Comparison of ENCODE assay signal across 1 worm cellular context in the genomic region with DNA sequence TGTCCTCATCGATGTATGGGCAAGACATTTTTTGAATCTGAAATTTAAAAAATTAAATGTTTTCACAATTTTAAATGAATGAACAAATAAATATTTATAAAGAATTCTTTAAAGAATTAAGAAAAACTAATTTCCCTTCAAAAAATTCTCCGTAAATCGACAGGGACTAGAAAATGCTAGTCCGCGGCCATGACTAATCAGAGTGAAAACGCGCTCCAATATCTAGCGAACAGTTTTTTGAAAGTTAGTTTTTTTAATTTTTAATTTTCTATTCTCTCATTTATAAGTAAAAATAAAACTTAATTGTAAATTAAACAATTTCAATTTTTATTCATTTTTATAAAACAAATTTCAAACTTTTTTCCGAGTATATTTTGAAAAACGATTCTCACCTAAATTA.
TF ChIP-seq lines count a peak whose summit lies in the region.

No protein-coding gene starts in this region.

TF ChIP-seq in whole organism, L4 larva, 104 proteins besides CTCF, POLR2A, EP300 and RAD21 (continued from another document):
- TF ChIP-seq ces-1 (GFP tag; optimal IDR thresholded peaks at IDR 0.05; lab: Kevin White, UChicago) (no peak), Y75B8A.6 (GFP tag; IDR thresholded peaks at IDR 0.05; lab: Robert Waterston, UW) (no peak), daf-8 (GFP tag; IDR thresholded peaks at IDR 0.05; lab: Robert Waterston, UW) (no peak), hlh-30 (tag; optimal IDR thresholded peaks at IDR 0.05; lab: Kevin White, UChicago; ENCODE audit: insufficient read depth) (no peak), aha-1 (tag; lab: Kevin White, UChicago) (no peak), lin-1 (GFP tag; IDR thresholded peaks at IDR 0.05; lab: Robert Waterston, UW) (0 out of 2 replicates have a peak, but pooled peaks have one; percentile 25), zip-2 (tag; optimal IDR thresholded peaks at IDR 0.05; lab: Kevin White, UChicago) (no peak), dve-1 (tag; optimal IDR thresholded peaks at IDR 0.05; lab: Kevin White, UChicago; ENCODE audit: insufficient read depth) (peak; percentile 38), mxl-3 (GFP tag; optimal IDR thresholded peaks at IDR 0.05; lab: Kevin White, UChicago) (no peak), nhr-41 (GFP tag; IDR thresholded peaks at IDR 0.05; lab: Robert Waterston, UW) (no peak), php-3 (GFP tag; IDR thresholded peaks at IDR 0.05; lab: Robert Waterston, UW) (no peak), daf-12 (tag; optimal IDR thresholded peaks at IDR 0.05; lab: Kevin White, UChicago) (no peak), daf-16 (GFP tag; optimal IDR thresholded peaks at IDR 0.05; lab: Kevin White, UChicago) (no peak), daf-16 (tag; optimal IDR thresholded peaks at IDR 0.05; lab: Kevin White, UChicago) (peak; percentile 19), sdz-12 (GFP tag; optimal IDR thresholded peaks at IDR 0.05; lab: Kevin White, UChicago) (no peak), mep-1 (tag; optimal IDR thresholded peaks at IDR 0.05; lab: Kevin White, UChicago) (no peak), vab-7 (GFP tag; IDR thresholded peaks at IDR 0.05; lab: Robert Waterston, UW) (no peak), tra-1 (GFP tag; IDR thresholded peaks at IDR 0.05; lab: Robert Waterston, UW) (no peak), ceh-20 (GFP tag; IDR thresholded peaks at IDR 0.05; lab: Robert Waterston, UW) (0 out of 2 replicates have a peak, but pooled peaks have one; percentile 14), nhr-77 (tag; optimal IDR thresholded peaks at IDR 0.05; lab: Kevin White, UChicago) (no peak), Y5F2A.4 (GFP tag; optimal IDR thresholded peaks at IDR 0.05; lab: Kevin White, UChicago) (no peak), hif-1 (tag; optimal IDR thresholded peaks at IDR 0.05; lab: Kevin White, UChicago) (peak in 1 of 2 experiments; percentile 64), zfp-2 (tag; optimal IDR thresholded peaks at IDR 0.05; lab: Kevin White, UChicago) (no peak), pha-4 (GFP tag; IDR thresholded peaks at IDR 0.05; lab: Robert Waterston, UW) (no peak), pha-4 (tag; optimal IDR thresholded peaks at IDR 0.05; lab: Kevin White, UChicago) (no peak), T26A8.4 (GFP tag; IDR thresholded peaks at IDR 0.05; lab: Robert Waterston, UW) (no peak), ZK546.5 (tag; optimal IDR thresholded peaks at IDR 0.05; lab: Kevin White, UChicago) (no peak), egl-43 (GFP tag; IDR thresholded peaks at IDR 0.05; lab: Robert Waterston, UW) (no peak), lin-38 (GFP tag; IDR thresholded peaks at IDR 0.05; lab: Robert Waterston, UW) (peak; percentile 49), skn-1 (tag; optimal IDR thresholded peaks at IDR 0.05; lab: Kevin White, UChicago) (no peak), lin-13 (GFP tag; optimal IDR thresholded peaks at IDR 0.05; lab: Kevin White, UChicago) (no peak), madf-9 (GFP tag; conservative IDR thresholded peaks at IDR 0.05; lab: Robert Waterston, UW) (0 out of 2 replicates have a peak, but pooled peaks have one; percentile 18), ctbp-1 (GFP tag; IDR thresholded peaks at IDR 0.05; lab: Robert Waterston, UW) (no peak), lim-7 (GFP tag; IDR thresholded peaks at IDR 0.05; lab: Robert Waterston, UW) (no peak), dpl-1 (GFP tag; optimal IDR thresholded peaks at IDR 0.05; lab: Kevin White, UChicago) (peak; percentile 29), mes-2 (tag; optimal IDR thresholded peaks at IDR 0.05; lab: Kevin White, UChicago; ENCODE audit: poor library complexity, severe bottlenecking) (peak; percentile 95), spr-1 (tag; optimal IDR thresholded peaks at IDR 0.05; lab: Kevin White, UChicago) (no peak), zag-1 (tag; optimal IDR thresholded peaks at IDR 0.05; lab: Kevin White, UChicago) (no peak), ztf-7 (tag; optimal IDR thresholded peaks at IDR 0.05; lab: Kevin White, UChicago) (no peak), mdt-29 (GFP tag; IDR thresholded peaks at IDR 0.05; lab: Robert Waterston, UW) (no peak), unc-130 (GFP tag; optimal IDR thresholded peaks at IDR 0.05; lab: Kevin White, UChicago) (peak; percentile 52), ceh-28 (tag; optimal IDR thresholded peaks at IDR 0.05; lab: Kevin White, UChicago) (no peak), ZK337.2 (GFP tag; IDR thresholded peaks at IDR 0.05; lab: Robert Waterston, UW) (no peak), F26F4.8 (GFP tag; conservative IDR thresholded peaks at IDR 0.05; lab: Robert Waterston, UW) (no peak), ceh-62 (tag; optimal IDR thresholded peaks at IDR 0.05; lab: Kevin White, UChicago) (no peak), rbr-2 (tag; optimal IDR thresholded peaks at IDR 0.05; lab: Kevin White, UChicago) (no peak), unc-39 (tag; optimal IDR thresholded peaks at IDR 0.05; lab: Kevin White, UChicago) (no peak), mxl-2 (GFP tag; conservative IDR thresholded peaks at IDR 0.05; lab: Robert Waterston, UW) (no peak), ceh-44 (GFP tag; IDR thresholded peaks at IDR 0.05; lab: Robert Waterston, UW) (no peak), nhr-11 (tag; optimal IDR thresholded peaks at IDR 0.05; lab: Kevin White, UChicago) (no peak), arid-1 (GFP tag; conservative IDR thresholded peaks at IDR 0.05; lab: Robert Waterston, UW) (no peak), nhr-48 (tag; optimal IDR thresholded peaks at IDR 0.05; lab: Kevin White, UChicago) (no peak), fkh-10 (GFP tag; optimal IDR thresholded peaks at IDR 0.05; lab: Kevin White, UChicago) (no peak), nhr-76 (tag; optimal IDR thresholded peaks at IDR 0.05; lab: Kevin White, UChicago) (no peak), daf-19 (GFP tag; conservative IDR thresholded peaks at IDR 0.05; lab: Robert Waterston, UW) (no peak), duxl-1 (tag; optimal IDR thresholded peaks at IDR 0.05; lab: Kevin White, UChicago; ENCODE audit: poor library complexity) (peak; percentile 31), pqm-1 (tag; optimal IDR thresholded peaks at IDR 0.05; lab: Kevin White, UChicago) (no peak), ztf-11 (tag; optimal IDR thresholded peaks at IDR 0.05; lab: Kevin White, UChicago) (no peak), dmd-9 (GFP tag; IDR thresholded peaks at IDR 0.05; lab: Robert Waterston, UW) (no peak), Y48G9A.11 (GFP tag; IDR thresholded peaks at IDR 0.05; lab: Robert Waterston, UW) (no peak), ceh-32 (tag; optimal IDR thresholded peaks at IDR 0.05; lab: Kevin White, UChicago; ENCODE audit: poor library complexity) (no peak), saeg-2 (GFP tag; IDR thresholded peaks at IDR 0.05; lab: Robert Waterston, UW) (no peak), ceh-82 (tag; optimal IDR thresholded peaks at IDR 0.05; lab: Kevin White, UChicago) (no peak), madf-5 (GFP tag; IDR thresholded peaks at IDR 0.05; lab: Robert Waterston, UW) (no peak), lir-3 (tag; optimal IDR thresholded peaks at IDR 0.05; lab: Kevin White, UChicago) (no peak), lin-39 (tag; optimal IDR thresholded peaks at IDR 0.05; lab: Kevin White, UChicago) (no peak), dmd-6 (GFP tag; IDR thresholded peaks at IDR 0.05; lab: Robert Waterston, UW) (no peak), nhr-10 (tag; optimal IDR thresholded peaks at IDR 0.05; lab: Kevin White, UChicago) (no peak), fos-1 (tag; optimal IDR thresholded peaks at IDR 0.05; lab: Kevin White, UChicago) (no peak), T20F7.1 (GFP tag; optimal IDR thresholded peaks at IDR 0.05; lab: Kevin White, UChicago) (no peak)
